Worm (Caenorhabditis elegans): ENCODE results near the gene fbxa-144.

ce11 chrV:16159594-16159993 lies 27.0 kb upstream of the fbxa-144 start, which contains the start of gene F10A3.17:
- TF ChIP-seq hmg-20 (GFP tag; IDR thresholded peaks at IDR 0.05) = no peak
- no peak for TF ChIP-seq let-607 (tag; optimal IDR thresholded peaks at IDR 0.05)
- no peak for TF ChIP-seq lag-1 (GFP tag; IDR thresholded peaks at IDR 0.05)
- no peak for TF ChIP-seq nfyb-1 (GFP tag; IDR thresholded peaks at IDR 0.05)
- no peak for TF ChIP-seq dpl-1 (GFP tag; optimal IDR thresholded peaks at IDR 0.05)
- no peak for TF ChIP-seq T26A5.8 (tag; optimal IDR thresholded peaks at IDR 0.05)
- TF ChIP-seq F49E8.2 (tag; optimal IDR thresholded peaks at IDR 0.05; ENCODE audit: insufficient read depth) = no peak
- no peak for TF ChIP-seq pha-4 (tag; optimal IDR thresholded peaks at IDR 0.05)
- TF ChIP-seq sea-2 (GFP tag; IDR thresholded peaks at IDR 0.05) = no peak
- no peak for TF ChIP-seq madf-3 (GFP tag; IDR thresholded peaks at IDR 0.05)
- TF ChIP-seq nfya-1 (tag; optimal IDR thresholded peaks at IDR 0.05; ENCODE audit: borderline replicate concordance, insufficient read depth) = no peak
- TF ChIP-seq efl-1 (GFP tag; optimal IDR thresholded peaks at IDR 0.05) = no peak

Measured in whole organism, young adult.